Fruit fly (Drosophila melanogaster) whole organism, wandering third instar larva: ENCODE measurements around the gene fwd.

Source experiments
- Abd-B ChIP-seq: fragments of >200 bp; optimal IDR thresholded peaks from 2 replicates; lab custom pipeline; 2017; ENCODE audit warnings: missing biosample characterization, missing genetic modification characterization
- CG9705 ChIP-seq: fragments of 200-800 bp; sonication (Bioruptor generic); optimal IDR thresholded peaks from 2 replicates; lab custom pipeline; 2018; ENCODE audit warnings: missing biosample characterization, mild to moderate bottlenecking, missing genetic modification characterization
- Hr78 ChIP-seq: fragments of >200 bp; optimal IDR thresholded peaks from 2 replicates; lab custom pipeline; 2017; ENCODE audit warnings: missing biosample characterization, missing genetic modification characterization
- Jra ChIP-seq: sonication (Bioruptor generic); optimal IDR thresholded peaks from 2 replicates; lab custom pipeline; 2016; ENCODE audit warnings: missing biosample characterization, missing genetic modification characterization
- dl ChIP-seq, 2 experiments: fragments of 175-275, 200-275 bp in 1 of 2; fragments of 200-275 bp in 1 of 2; sonication (Bioruptor generic); optimal IDR thresholded peaks; lab custom pipeline; 2018; ENCODE audit warnings: mild to moderate bottlenecking in 2 of 2, missing biosample characterization in 2 of 2, missing genetic modification characterization in 2 of 2, moderate library complexity in 2 of 2; ENCODE audit not compliant: partially characterized antibody in 2 of 2, insufficient read depth in 1 of 2
- dmrt93B ChIP-seq: fragments of 200-800 bp; sonication (Bioruptor generic); optimal IDR thresholded peaks from 2 replicates; lab custom pipeline; 2018; ENCODE audit warnings: missing biosample characterization, mild to moderate bottlenecking, missing genetic modification characterization
- ey ChIP-seq: fragments of 200-800 bp; sonication (Bioruptor generic); optimal IDR thresholded peaks from 2 replicates; lab custom pipeline; 2016; ENCODE audit warnings: missing biosample characterization, missing genetic modification characterization
- pan ChIP-seq: fragments of >200 bp; optimal IDR thresholded peaks from 2 replicates; lab custom pipeline; 2017
- psq ChIP-seq: fragments of 200-800 bp; sonication (Bioruptor generic); optimal IDR thresholded peaks from 3 replicates; lab custom pipeline; 2017; ENCODE audit warnings: missing biosample characterization, mild to moderate bottlenecking, missing genetic modification characterization, moderate library complexity
- sv ChIP-seq: fragments of 200-800 bp; sonication (Bioruptor generic); optimal IDR thresholded peaks from 3 replicates; lab custom pipeline; 2016; ENCODE audit warnings: missing biosample characterization, missing genetic modification characterization

DNA sequence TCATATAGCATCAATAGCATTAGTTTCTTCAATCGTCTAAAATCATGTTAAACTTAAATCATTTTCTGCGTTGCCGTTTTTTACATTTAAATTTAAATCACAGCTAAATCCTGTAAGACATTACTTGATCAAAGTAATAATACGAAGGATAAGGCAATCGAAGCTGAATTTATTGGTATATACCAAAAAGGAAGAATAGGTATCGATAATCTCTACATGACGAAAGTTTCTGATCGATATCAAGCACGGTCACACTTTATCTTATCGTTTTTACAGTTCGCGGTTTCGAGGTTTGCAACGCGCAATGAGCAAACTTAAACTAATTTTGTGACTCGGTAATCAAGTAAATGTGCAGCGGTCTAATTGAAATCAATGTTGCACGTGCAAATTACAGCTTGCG lies 8.1 kb upstream of the fwd start, which contains the start of the genes Atac3 and Ptpmeg:
- TF ChIP-seq Abd-B, result no peak
- no peak for TF ChIP-seq dmrt93B (GFP tag; lab: Kevin White, UChicago)
- no peak for TF ChIP-seq Jra (GFP tag; lab: Kevin White, UChicago)
- no peak for TF ChIP-seq psq (GFP tag; lab: Kevin White, UChicago)
- no peak for TF ChIP-seq CG9705
- no peak for TF ChIP-seq ey (GFP tag; lab: Kevin White, UChicago)
- TF ChIP-seq pan (lab: Kevin White, UChicago), result no peak
- TF ChIP-seq dl (GFP tag; optimal IDR thresholded peaks at IDR 0.05; lab: Kevin White, UChicago; ENCODE audit: insufficient read depth in 1 of 2, partially characterized antibody in 2 of 2), result no peak
- no peak for TF ChIP-seq Hr78 (GFP tag; lab: Kevin White, UChicago)
- no peak for TF ChIP-seq sv (GFP tag; lab: Kevin White, UChicago)
